Fruit fly (Drosophila melanogaster) whole organism, embryonic: ENCODE data around the gene CG9426.

Source experiments
- B-H1 ChIP-seq: fragments of 200-800 bp; sonication (Bioruptor generic); IDR thresholded peaks from 3 replicates; pipeline ENCODE4 v1.3.6; 2022; ENCODE audit warnings: missing biosample characterization, missing genetic modification characterization
- Bteb2 ChIP-seq: fragments of 200-800 bp; sonication (Bioruptor generic); optimal IDR thresholded peaks from 2 replicates; lab custom pipeline; 2016; ENCODE audit warnings: missing biosample characterization, missing genetic modification characterization
- CG10543 ChIP-seq: fragments of 200-800 bp; sonication (Bioruptor generic); optimal IDR thresholded peaks from 3 replicates; lab custom pipeline; 2017; ENCODE audit warnings: missing biosample characterization, mild to moderate bottlenecking, missing genetic modification characterization, moderate library complexity
- CG11504 ChIP-seq: fragments of 200-800 bp; sonication (Bioruptor generic); optimal IDR thresholded peaks from 3 replicates; lab custom pipeline; 2019; ENCODE audit warnings: missing biosample characterization, mild to moderate bottlenecking, missing genetic modification characterization, moderate library complexity
- CG11695 ChIP-seq: fragments of 200-800 bp; sonication (Bioruptor generic); IDR thresholded peaks from 3 replicates; pipeline ENCODE4 v1.3.6; 2022; ENCODE audit warnings: missing biosample characterization, missing genetic modification characterization
- CG11723 ChIP-seq: fragments of 200-800 bp; sonication (Bioruptor generic); optimal IDR thresholded peaks from 2 replicates; lab custom pipeline; 2017; ENCODE audit warnings: missing biosample characterization, mild to moderate bottlenecking, missing genetic modification characterization
- CG12236 ChIP-seq: fragments of 200-800 bp; sonication (Bioruptor generic); optimal IDR thresholded peaks from 2 replicates; lab custom pipeline; 2016; ENCODE audit warnings: missing biosample characterization, missing genetic modification characterization
- CG12659 ChIP-seq: fragments of 200-800 bp; sonication (Bioruptor generic); optimal IDR thresholded peaks from 3 replicates; lab custom pipeline; 2017; ENCODE audit warnings: mild to moderate bottlenecking, missing biosample characterization, missing genetic modification reagents, missing genetic modification characterization
- CG12769 ChIP-seq: fragments of 200-800 bp; sonication (Bioruptor generic); optimal IDR thresholded peaks from 2 replicates; lab custom pipeline; 2019; ENCODE audit warnings: missing biosample characterization, mild to moderate bottlenecking, missing genetic modification characterization, moderate library complexity
- CG13123 ChIP-seq: fragments of 200-800 bp; sonication (Bioruptor generic); optimal IDR thresholded peaks from 2 replicates; lab custom pipeline; 2016; ENCODE audit warnings: missing biosample characterization, missing genetic modification characterization
- CG14667 ChIP-seq: fragments of 200-800 bp; sonication (Bioruptor generic); IDR thresholded peaks from 2 replicates; pipeline ENCODE4 v1.3.6; 2022; ENCODE audit warnings: missing biosample characterization, missing genetic modification characterization
- CG14710 ChIP-seq: fragments of 200-800 bp; sonication (Bioruptor generic); optimal IDR thresholded peaks from 3 replicates; lab custom pipeline; 2019; ENCODE audit warnings: missing biosample characterization, mild to moderate bottlenecking, missing genetic modification characterization, moderate library complexity
- CG14860 ChIP-seq: fragments of 200-800 bp; sonication (Bioruptor generic); IDR thresholded peaks from 3 replicates; pipeline ENCODE4 v1.3.6; 2022; ENCODE audit warnings: missing biosample characterization, missing genetic modification characterization; ENCODE audit not compliant: partially characterized antibody
- CG15514 ChIP-seq: fragments of 200-800 bp; sonication (Bioruptor generic); optimal IDR thresholded peaks from 3 replicates; lab custom pipeline; 2017; ENCODE audit warnings: missing biosample characterization, missing genetic modification characterization, mild to moderate bottlenecking, moderate library complexity, missing genetic modification reagents
- CG15601 ChIP-seq: fragments of 200-800 bp; sonication (Bioruptor generic); optimal IDR thresholded peaks from 3 replicates; lab custom pipeline; 2019; ENCODE audit warnings: missing biosample characterization, mild to moderate bottlenecking, missing genetic modification characterization, moderate library complexity
- CG17612 ChIP-seq: fragments of 200-800 bp; sonication (Bioruptor generic); IDR thresholded peaks from 2 replicates; pipeline ENCODE4 v1.3.6; 2022; ENCODE audit warnings: missing biosample characterization, missing genetic modification characterization
- CG30431 ChIP-seq: fragments of 200-800 bp; sonication (Bioruptor generic); optimal IDR thresholded peaks from 2 replicates; lab custom pipeline; 2017; ENCODE audit warnings: missing biosample characterization, missing genetic modification characterization
- CG31441 ChIP-seq: fragments of 200-800 bp; sonication (Bioruptor generic); IDR thresholded peaks from 2 replicates; pipeline ENCODE4 v1.3.6; 2022; ENCODE audit warnings: missing biosample characterization, missing genetic modification characterization
- CG6175 ChIP-seq: fragments of 200-800 bp; sonication (Bioruptor generic); IDR thresholded peaks from 3 replicates; pipeline ENCODE4 v1.3.6; 2022; ENCODE audit warnings: missing biosample characterization, missing genetic modification characterization
- CG6654 ChIP-seq: fragments of 200-800 bp; sonication (Bioruptor generic); optimal IDR thresholded peaks from 2 replicates; lab custom pipeline; 2017; ENCODE audit warnings: missing biosample characterization, mild to moderate bottlenecking, missing genetic modification characterization
- CG6765 ChIP-seq: fragments of 200-800 bp; sonication (Bioruptor generic); optimal IDR thresholded peaks from 3 replicates; lab custom pipeline; 2017; ENCODE audit warnings: missing biosample characterization, mild to moderate bottlenecking, missing genetic modification characterization
- CG8089 ChIP-seq: fragments of 200-800 bp; sonication (Bioruptor generic); optimal IDR thresholded peaks from 3 replicates; lab custom pipeline; 2016; ENCODE audit warnings: missing biosample characterization, missing genetic modification characterization
- CG8765 ChIP-seq: fragments of 200-800 bp; sonication (Bioruptor generic); IDR thresholded peaks from 2 replicates; pipeline ENCODE4 v1.3.6; 2022; ENCODE audit warnings: missing biosample characterization, missing genetic modification characterization
- Dbx ChIP-seq: fragments of 200-800 bp; sonication (Bioruptor generic); IDR thresholded peaks from 3 replicates; pipeline ENCODE4 v1.3.6; 2022; ENCODE audit warnings: missing biosample characterization, missing genetic modification characterization
- Deaf1 ChIP-seq: fragments of 200-800 bp; optimal IDR thresholded peaks from 3 replicates; lab custom pipeline; 2019; ENCODE audit warnings: missing biosample characterization, mild to moderate bottlenecking, missing genetic modification characterization, moderate library complexity
- Drgx ChIP-seq: fragments of 200-800 bp; sonication (Bioruptor generic); IDR thresholded peaks from 2 replicates; pipeline ENCODE4 v1.3.6; 2022; ENCODE audit warnings: missing biosample characterization, missing genetic modification characterization
- Eip74EF ChIP-seq, 2 experiments: fragments of 200-800 bp in 1 of 2; fragments of >200 bp in 1 of 2; sonication (Bioruptor generic) in 1 of 2; optimal IDR thresholded peaks; 2 replicates each; lab custom pipeline; 2017 to 2019; ENCODE audit warnings: missing biosample characterization in 2 of 2, missing genetic modification characterization in 2 of 2, mild to moderate bottlenecking in 1 of 2, moderate library complexity in 1 of 2
- Hmr ChIP-seq: fragments of 200-800 bp; sonication (Bioruptor generic); optimal IDR thresholded peaks from 3 replicates; lab custom pipeline; 2017; ENCODE audit warnings: mild to moderate bottlenecking, missing biosample characterization, missing genetic modification reagents, missing genetic modification characterization
- Hr51 ChIP-seq, 2 experiments: fragments of 200-800 bp; sonication (Bioruptor generic); optimal IDR thresholded peaks; 2 replicates in 1 of 2; 3 replicates in 1 of 2; lab custom pipeline; 2016 to 2018; ENCODE audit warnings: missing biosample characterization in 2 of 2, missing genetic modification characterization in 2 of 2, mild to moderate bottlenecking in 1 of 2, moderate library complexity in 1 of 2
- Jarid2 ChIP-seq: fragments of 200-800 bp; sonication (Bioruptor generic); optimal IDR thresholded peaks from 3 replicates; lab custom pipeline; 2017; ENCODE audit warnings: mild to moderate bottlenecking, missing biosample characterization, missing genetic modification reagents, missing genetic modification characterization
- Med ChIP-seq: fragments of 200-800 bp; sonication (Bioruptor generic); peaks from one replicate; lab custom pipeline; 2016; ENCODE audit warnings: missing biosample characterization, missing genetic modification characterization, mild to moderate bottlenecking, inconsistent platforms, moderate library complexity
- Poxn ChIP-seq: fragments of 200-800 bp; sonication (Bioruptor generic); IDR thresholded peaks from 2 replicates; pipeline ENCODE4 v1.3.6; 2022; ENCODE audit warnings: missing biosample characterization, missing genetic modification characterization
- Scr ChIP-seq: fragments of 200-800 bp; sonication (Bioruptor generic); IDR thresholded peaks from 2 replicates; pipeline ENCODE4 v1.3.6; 2022; ENCODE audit warnings: missing biosample characterization, missing genetic modification characterization; ENCODE audit not compliant: partially characterized antibody
- Taf1 ChIP-seq: fragments of 200-800 bp; sonication (Bioruptor generic); IDR thresholded peaks from 2 replicates; pipeline ENCODE4 v1.3.6; 2022; ENCODE audit warnings: missing biosample characterization, missing genetic modification characterization
- cg ChIP-seq: fragments of 200-800 bp; sonication (Bioruptor generic); optimal IDR thresholded peaks from 3 replicates; lab custom pipeline; 2019; ENCODE audit warnings: missing biosample characterization, mild to moderate bottlenecking, missing genetic modification characterization, moderate library complexity
- cwo ChIP-seq: fragments of 200-800 bp; sonication (Bioruptor generic); optimal IDR thresholded peaks from 3 replicates; lab custom pipeline; 2017; ENCODE audit warnings: missing biosample characterization, missing genetic modification characterization, mild to moderate bottlenecking, moderate library complexity, missing genetic modification reagents
- ftz-f1 ChIP-seq: fragments of 200-800 bp; sonication (Bioruptor generic); optimal IDR thresholded peaks from 2 replicates; lab custom pipeline; 2016; ENCODE audit warnings: missing biosample characterization, missing genetic modification characterization
- hbn ChIP-seq: fragments of 200-800 bp; sonication (Bioruptor generic); IDR thresholded peaks from 2 replicates; pipeline ENCODE4 v1.3.6; 2022; ENCODE audit warnings: missing biosample characterization, missing genetic modification characterization; ENCODE audit not compliant: partially characterized antibody
- inv ChIP-seq: fragments of 200-800 bp; sonication (Bioruptor generic); IDR thresholded peaks from 2 replicates; pipeline ENCODE4 v1.3.6; 2022; ENCODE audit warnings: missing biosample characterization, missing genetic modification characterization; ENCODE audit not compliant: partially characterized antibody
- lola ChIP-seq, 3 experiments: fragments of >200 bp in 2 of 3; fragments of 200-800 bp in 1 of 3; sonication (Bioruptor generic) in 1 of 3; optimal IDR thresholded peaks; 2 replicates each; lab custom pipeline; 2017 to 2019; ENCODE audit warnings: missing biosample characterization in 3 of 3, missing genetic modification characterization in 3 of 3, mild to moderate bottlenecking in 1 of 3, moderate library complexity in 1 of 3
- p53 ChIP-seq: fragments of 200-800 bp; sonication (Bioruptor generic); optimal IDR thresholded peaks from 2 replicates; lab custom pipeline; 2016; ENCODE audit warnings: missing biosample characterization, missing genetic modification characterization
- row ChIP-seq: fragments of 200-800 bp; sonication (Bioruptor generic); IDR thresholded peaks from 3 replicates; pipeline ENCODE4 v1.3.6; 2022; ENCODE audit warnings: missing biosample characterization, missing genetic modification characterization
- sd ChIP-seq: fragments of 200-800 bp; sonication (Bioruptor generic); optimal IDR thresholded peaks from 3 replicates; lab custom pipeline; 2018; ENCODE audit warnings: missing biosample characterization, mild to moderate bottlenecking, missing genetic modification characterization, moderate library complexity
- sens-2 ChIP-seq: fragments of 200-800 bp; sonication (Bioruptor generic); IDR thresholded peaks from 2 replicates; pipeline ENCODE4 v1.3.6; 2022; ENCODE audit warnings: missing biosample characterization, missing genetic modification characterization
- sqz ChIP-seq: fragments of 200-800 bp; sonication (Bioruptor generic); optimal IDR thresholded peaks from 3 replicates; lab custom pipeline; 2018; ENCODE audit warnings: missing biosample characterization, mild to moderate bottlenecking, missing genetic modification characterization
- twi ChIP-seq: fragments of 200-800 bp; optimal IDR thresholded peaks from 2 replicates; lab custom pipeline; 2019; ENCODE audit warnings: missing biosample characterization, mild to moderate bottlenecking, missing genetic modification characterization, moderate library complexity
- wor ChIP-seq: fragments of 200-800 bp; sonication (Bioruptor generic); IDR thresholded peaks from 2 replicates; pipeline ENCODE4 v1.3.6; 2022; ENCODE audit warnings: missing biosample characterization, missing genetic modification characterization
- yki ChIP-seq: fragments of >200 bp; optimal IDR thresholded peaks from 3 replicates; lab custom pipeline; 2018
- z ChIP-seq: fragments of 200-800 bp; sonication (Bioruptor generic); IDR thresholded peaks from 3 replicates; pipeline ENCODE4 v1.3.6; 2022; ENCODE audit warnings: missing biosample characterization, missing genetic modification characterization

Gene CG9426

DNA sequence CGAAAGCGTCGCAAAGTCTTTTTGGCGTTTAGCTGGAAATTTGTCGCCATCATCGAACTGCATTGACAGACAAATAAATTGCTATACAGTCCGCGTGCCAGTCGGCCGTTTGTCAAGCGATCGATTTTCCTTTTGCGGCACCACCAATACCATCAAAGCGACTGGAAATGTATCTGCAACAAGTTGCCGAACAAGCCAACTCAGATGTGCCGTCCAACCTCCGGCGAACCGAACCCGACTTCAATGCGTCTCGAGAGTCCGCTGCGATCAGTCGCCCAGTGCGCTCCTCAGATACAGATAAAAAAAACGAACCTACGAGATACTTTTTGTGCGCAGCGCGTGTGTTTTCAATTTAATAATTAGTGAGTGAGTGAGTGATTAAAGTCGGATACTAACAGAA, 46.9 kb upstream of the CG9426 start (continued):
- TF ChIP-seq Drgx (GFP tag; lab: Robert Waterston, UW) (peak; percentile 43; the same call in 1 of the 2 replicates), Hmr (GFP tag; lab: Kevin White, UChicago) (no peak), CG15601 (peak; percentile 5), hbn (GFP tag; lab: Robert Waterston, UW) (no peak), CG14710 (tag; lab: Kevin White, UChicago) (no peak), Dbx (GFP tag; lab: Robert Waterston, UW) (no peak), row (GFP tag; lab: Robert Waterston, UW) (0 out of 3 replicates have a peak, but pooled peaks have one; percentile 21), B-H1 (GFP tag; lab: Robert Waterston, UW) (no peak), CG11504 (tag; lab: Kevin White, UChicago) (peak; percentile 96), cwo (GFP tag; lab: Kevin White, UChicago) (no peak), Eip74EF (GFP tag; optimal IDR thresholded peaks at IDR 0.05; lab: Kevin White, UChicago) (no peak), CG6765 (GFP tag; lab: Kevin White, UChicago) (no peak), Poxn (GFP tag; lab: Robert Waterston, UW) (no peak), Bteb2 (GFP tag; lab: Kevin White, UChicago) (no peak), yki (lab: Kevin White, UChicago) (no peak), Hr51 (GFP tag; optimal IDR thresholded peaks at IDR 0.05; lab: Kevin White, UChicago) (no peak), Jarid2 (GFP tag; lab: Kevin White, UChicago) (peak; percentile 13), CG31441 (GFP tag; lab: Robert Waterston, UW) (no peak), wor (no peak)

DNA sequence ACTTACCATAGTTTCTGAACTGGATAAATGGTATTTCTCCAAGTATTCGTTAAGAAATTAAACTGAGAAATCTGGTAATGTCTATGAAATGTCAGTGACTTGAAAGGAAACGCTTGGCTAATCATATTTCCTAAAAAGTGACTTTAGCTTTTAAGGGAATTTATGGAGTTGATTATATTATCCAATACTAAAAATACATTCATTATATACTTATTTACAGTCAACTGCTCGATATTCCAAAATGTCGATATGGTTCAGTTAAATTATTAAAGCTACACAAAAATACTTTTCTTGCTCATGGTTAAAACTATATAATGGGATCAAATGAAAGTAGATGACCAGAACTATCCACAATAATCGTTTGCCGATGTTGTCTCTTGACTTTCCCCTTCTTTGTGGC, 46.1 kb upstream of the CG9426 start, which contains the start of gene CG31848:
CG31848 (minus strand) TSS at position 101 of the 400 bp plus-strand sequence.
- TF ChIP-seq lola (GFP tag; optimal IDR thresholded peaks at IDR 0.05; lab: Kevin White, UChicago) (no peak), CG14860 (GFP tag; lab: Robert Waterston, UW) (no peak), sqz (GFP tag; lab: Kevin White, UChicago) (no peak), CG8089 (GFP tag; lab: Kevin White, UChicago) (no peak), twi (tag; lab: Kevin White, UChicago) (no peak), CG14667 (GFP tag; lab: Robert Waterston, UW) (no peak), CG15514 (no peak), CG8765 (GFP tag; lab: Robert Waterston, UW) (no peak), sens-2 (GFP tag; lab: Robert Waterston, UW) (no peak), CG12236 (GFP tag; lab: Kevin White, UChicago) (no peak), CG6175 (no peak), CG13123 (GFP tag; lab: Kevin White, UChicago) (no peak), p53 (GFP tag; lab: Kevin White, UChicago) (no peak), ftz-f1 (no peak), Scr (GFP tag; lab: Robert Waterston, UW) (no peak), inv (GFP tag; lab: Robert Waterston, UW) (no peak), CG11723 (GFP tag; lab: Kevin White, UChicago) (no peak), CG17612 (GFP tag; lab: Robert Waterston, UW) (no peak)
- TF ChIP-seq, all 482 proteins: peak for 0

- TF ChIP-seq Taf1 (GFP tag; lab: Robert Waterston, UW) (no peak), CG12769 (tag; lab: Kevin White, UChicago) (peak; percentile 32), CG10543 (peak; percentile 44), CG30431 (GFP tag; lab: Kevin White, UChicago) (no peak), CG12659 (GFP tag; lab: Kevin White, UChicago) (no peak), cg (GFP tag; lab: Kevin White, UChicago) (peak; percentile 52), CG6654 (GFP tag; lab: Kevin White, UChicago) (no peak), CG11695 (GFP tag; lab: Robert Waterston, UW) (no peak), Deaf1 (tag; lab: Kevin White, UChicago) (peak; percentile 75), Med (GFP tag; lab: Kevin White, UChicago) (peak; percentile 53), sd (tag; lab: Kevin White, UChicago) (peak; percentile 26), z (GFP tag; lab: Robert Waterston, UW) (0 out of 3 replicates have a peak, but pooled peaks have one; percentile 40)
Measured at dm6 chr2L:13260740-13261139, 41.0 kb upstream of the CG9426 start, which contains the start of gene CG44085. Gene CG44085 (plus strand): TSS chr2L:13261008.
